Worm (Caenorhabditis elegans): ENCODE data around the gene txt-13.

ce11 chrII:10555484-10556075 is 14.8 kb upstream of the txt-13 start:
- no peak for TF ChIP-seq W03F9.2 (tag; optimal IDR thresholded peaks at IDR 0.05)
- no peak for TF ChIP-seq dao-5 (tag; optimal IDR thresholded peaks at IDR 0.05)
